Worm (Caenorhabditis elegans) whole organism, early embryonic: ENCODE data around the gene lin-22.

Source experiments
- B0310.2 ChIP-seq: sonication (generic microtip); optimal IDR thresholded peaks from 2 replicates; lab custom pipeline; 2016; ENCODE audit warnings: mild to moderate bottlenecking, missing genetic modification characterization, missing compliant biosample characterization
- F13C5.2 ChIP-seq: sonication (generic microtip); optimal IDR thresholded peaks from 2 replicates; lab custom pipeline; 2017; ENCODE audit warnings: mild to moderate bottlenecking, missing genetic modification characterization, inconsistent platforms, missing compliant biosample characterization
- aly-1 ChIP-seq: sonication (generic microtip); optimal IDR thresholded peaks from 2 replicates; lab custom pipeline; 2016; ENCODE audit warnings: missing genetic modification characterization, missing compliant biosample characterization
- ama-1 ChIP-seq: fragments of 150-350 bp; optimal IDR thresholded peaks from 2 replicates; lab custom pipeline; 2014
- ceh-13 ChIP-seq: fragments of 200-800 bp; sonication (Bioruptor generic); optimal IDR thresholded peaks from 2 replicates; lab custom pipeline; 2018; ENCODE audit warnings: mild to moderate bottlenecking, missing genetic modification characterization, missing compliant biosample characterization
- ceh-36 ChIP-seq: sonication (generic microtip); optimal IDR thresholded peaks from 2 replicates; lab custom pipeline; 2016; ENCODE audit warnings: missing genetic modification characterization, inconsistent platforms, missing compliant biosample characterization
- ets-7 ChIP-seq: sonication (generic microtip); optimal IDR thresholded peaks from 2 replicates; lab custom pipeline; 2016; ENCODE audit warnings: missing genotype, missing genetic modification characterization, missing compliant biosample characterization
- flt-1 ChIP-seq: fragments of 200-800 bp; sonication (Bioruptor generic); IDR thresholded peaks from 2 replicates; pipeline ENCODE4 v1.3.6; 2022; ENCODE audit warnings: missing genetic modification characterization, missing compliant biosample characterization
- hmbx-1 ChIP-seq: sonication (generic microtip); optimal IDR thresholded peaks from 2 replicates; lab custom pipeline; 2016; ENCODE audit warnings: mild to moderate bottlenecking, missing genetic modification characterization, missing compliant biosample characterization
- hmg-4 ChIP-seq: fragments of 200-800 bp; sonication (Bioruptor generic); optimal IDR thresholded peaks from 2 replicates; lab custom pipeline; 2018; ENCODE audit warnings: mild to moderate bottlenecking, missing genetic modification characterization, missing compliant biosample characterization
- hnd-1 ChIP-seq: sonication (generic microtip); optimal IDR thresholded peaks from 2 replicates; lab custom pipeline; 2016; ENCODE audit warnings: missing genetic modification characterization, missing compliant biosample characterization
- pes-1 ChIP-seq: fragments of 200-800 bp; sonication (Bioruptor generic); IDR thresholded peaks from 2 replicates; pipeline ENCODE4 v1.3.6; 2022; ENCODE audit warnings: missing genetic modification reagents, missing genetic modification characterization, missing compliant biosample characterization
- scrt-1 ChIP-seq: fragments of 200-800 bp; sonication (Bioruptor generic); IDR thresholded peaks from 2 replicates; pipeline ENCODE4 v1.3.6; 2022; ENCODE audit warnings: missing genetic modification characterization, missing compliant biosample characterization
- sea-1 ChIP-seq: fragments of 200-800 bp; sonication (Bioruptor generic); conservative IDR thresholded peaks from 2 replicates; pipeline ENCODE4 v1.3.6; 2022; ENCODE audit warnings: missing genetic modification characterization, missing compliant biosample characterization
- tbx-11 ChIP-seq: fragments of 200-800 bp; sonication (Bioruptor generic); IDR thresholded peaks from 2 replicates; pipeline ENCODE4 v1.3.6; 2022; ENCODE audit warnings: missing genetic modification characterization, missing compliant biosample characterization
- tbx-37 ChIP-seq: fragments of 200-800 bp; sonication (Bioruptor generic); conservative IDR thresholded peaks from 2 replicates; pipeline ENCODE4 v1.3.6; 2022; ENCODE audit warnings: missing genetic modification reagents, missing genetic modification characterization, missing compliant biosample characterization
- tra-4 ChIP-seq: sonication (generic microtip); optimal IDR thresholded peaks from 2 replicates; lab custom pipeline; 2017; ENCODE audit warnings: missing genetic modification characterization, missing compliant biosample characterization

Gene lin-22

ce11 chrIV:2997302-2997701 lies 22.2 kb upstream of the lin-22 start:
- TF ChIP-seq ets-7 (tag; lab: Kevin White, UChicago) (no peak), F13C5.2 (tag; lab: Kevin White, UChicago) (no peak), hmg-4 (peak; percentile 18)

ce11 chrIV:2998597-2999161 lies 20.9 kb upstream of the lin-22 start:
- no peak for TF ChIP-seq ceh-36 (tag; lab: Kevin White, UChicago)
- TF ChIP-seq B0310.2 = no peak
- no peak for TF ChIP-seq ceh-13 (GFP tag; lab: Kevin White, UChicago)
- no peak for TF ChIP-seq pes-1
- peak; percentile 67 for TF ChIP-seq aly-1
- TF ChIP-seq ama-1 (lab: Kevin White, UChicago) = no peak
- no peak for TF ChIP-seq scrt-1 (GFP tag; lab: Robert Waterston, UW)
- no peak for TF ChIP-seq tra-4 (tag; lab: Kevin White, UChicago)
- no peak for TF ChIP-seq tbx-37 (GFP tag; lab: Robert Waterston, UW)
- TF ChIP-seq hmbx-1 (tag; lab: Kevin White, UChicago) = no peak
- no peak for TF ChIP-seq sea-1 (GFP tag; lab: Robert Waterston, UW)
- TF ChIP-seq hnd-1 (tag; lab: Kevin White, UChicago) = no peak
- no peak for TF ChIP-seq tbx-11 (GFP tag; lab: Robert Waterston, UW)
- TF ChIP-seq F13C5.2 (tag; lab: Kevin White, UChicago) = peak; percentile 16
- peak; percentile 39 for TF ChIP-seq hmg-4
- no peak for TF ChIP-seq ets-7 (tag; lab: Kevin White, UChicago)

- TF ChIP-seq hnd-1 (tag; lab: Kevin White, UChicago) = no peak
- no peak for TF ChIP-seq ama-1 (lab: Kevin White, UChicago)
- no peak for TF ChIP-seq aly-1
- no peak for TF ChIP-seq B0310.2
- no peak for TF ChIP-seq hmg-4
- TF ChIP-seq ets-7 (tag; lab: Kevin White, UChicago) = no peak
- TF ChIP-seq tra-4 (tag; lab: Kevin White, UChicago) = no peak
- no peak for TF ChIP-seq ceh-36 (tag; lab: Kevin White, UChicago)
- no peak for TF ChIP-seq sea-1 (GFP tag; lab: Robert Waterston, UW)
- no peak for TF ChIP-seq tbx-11 (GFP tag; lab: Robert Waterston, UW)
- no peak for TF ChIP-seq pes-1
- no peak for TF ChIP-seq F13C5.2 (tag; lab: Kevin White, UChicago)
- no peak for TF ChIP-seq ceh-13 (GFP tag; lab: Kevin White, UChicago)
- no peak for TF ChIP-seq hmbx-1 (tag; lab: Kevin White, UChicago)
- no peak for TF ChIP-seq flt-1 (GFP tag; lab: Robert Waterston, UW)
- TF ChIP-seq tbx-37 (GFP tag; lab: Robert Waterston, UW) = no peak
- TF ChIP-seq scrt-1 (GFP tag; lab: Robert Waterston, UW) = no peak
Observed at ce11 chrIV:3001500-3001899, 18.0 kb upstream of the lin-22 start.

- no peak for TF ChIP-seq hmbx-1 (tag; lab: Kevin White, UChicago)
- TF ChIP-seq flt-1 (GFP tag; lab: Robert Waterston, UW) = no peak
- no peak for TF ChIP-seq pes-1
- TF ChIP-seq sea-1 (GFP tag; lab: Robert Waterston, UW) = no peak
- no peak for TF ChIP-seq ceh-36 (tag; lab: Kevin White, UChicago)
- no peak for TF ChIP-seq ets-7 (tag; lab: Kevin White, UChicago)
- TF ChIP-seq tbx-37 (GFP tag; lab: Robert Waterston, UW) = no peak
- TF ChIP-seq ceh-13 (GFP tag; lab: Kevin White, UChicago) = no peak
- no peak for TF ChIP-seq F13C5.2 (tag; lab: Kevin White, UChicago)
- TF ChIP-seq aly-1 = no peak
- TF ChIP-seq hmg-4 = no peak
- TF ChIP-seq ama-1 (lab: Kevin White, UChicago) = no peak
- no peak for TF ChIP-seq hnd-1 (tag; lab: Kevin White, UChicago)
- no peak for TF ChIP-seq B0310.2
- TF ChIP-seq tbx-11 (GFP tag; lab: Robert Waterston, UW) = no peak
- no peak for TF ChIP-seq tra-4 (tag; lab: Kevin White, UChicago)
- no peak for TF ChIP-seq scrt-1 (GFP tag; lab: Robert Waterston, UW)
Observed at ce11 chrIV:3002807-3003206, 16.7 kb upstream of the lin-22 start.

DNA sequence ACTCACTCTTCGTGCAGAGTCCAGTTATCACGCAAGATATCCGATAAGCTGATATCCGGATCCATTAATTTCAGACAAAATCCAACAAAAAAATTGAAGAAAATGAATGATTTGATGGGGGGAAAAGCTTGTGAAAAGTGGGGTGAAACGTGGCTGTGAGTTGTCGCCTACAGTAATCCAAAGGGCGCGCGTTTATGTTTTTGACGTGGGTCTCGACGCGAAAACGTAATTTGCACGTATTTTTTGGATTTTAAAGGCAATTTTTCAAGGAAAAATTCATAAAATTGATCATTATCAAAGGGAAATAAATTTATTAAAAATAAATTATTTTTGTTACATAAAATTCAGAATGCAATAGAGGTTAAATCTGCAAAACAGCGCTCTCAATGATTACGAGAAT lies 10.7 kb upstream of the lin-22 start, which contains the start of gene Y54G2A.73:
Gene Y54G2A.73, minus strand, starts transcription at position 65 of the 400 bp plus-strand sequence.
- TF ChIP-seq hnd-1 (tag; lab: Kevin White, UChicago) = no peak
- no peak for TF ChIP-seq ceh-36 (tag; lab: Kevin White, UChicago)
- no peak for TF ChIP-seq sea-1 (GFP tag; lab: Robert Waterston, UW)
- TF ChIP-seq ama-1 (lab: Kevin White, UChicago) = no peak
- no peak for TF ChIP-seq scrt-1 (GFP tag; lab: Robert Waterston, UW)
- no peak for TF ChIP-seq hmg-4
- no peak for TF ChIP-seq ets-7 (tag; lab: Kevin White, UChicago)
- no peak for TF ChIP-seq aly-1
- TF ChIP-seq B0310.2 = no peak
- no peak for TF ChIP-seq ceh-13 (GFP tag; lab: Kevin White, UChicago)
- no peak for TF ChIP-seq tbx-37 (GFP tag; lab: Robert Waterston, UW)
- TF ChIP-seq flt-1 (GFP tag; lab: Robert Waterston, UW) = no peak
- no peak for TF ChIP-seq tra-4 (tag; lab: Kevin White, UChicago)
- no peak for TF ChIP-seq pes-1
- no peak for TF ChIP-seq F13C5.2 (tag; lab: Kevin White, UChicago)
- no peak for TF ChIP-seq hmbx-1 (tag; lab: Kevin White, UChicago)
- TF ChIP-seq tbx-11 (GFP tag; lab: Robert Waterston, UW) = no peak

- TF ChIP-seq aly-1 (no peak), tra-4 (tag; lab: Kevin White, UChicago) (no peak), sea-1 (GFP tag; lab: Robert Waterston, UW) (no peak), ama-1 (lab: Kevin White, UChicago) (no peak), pes-1 (no peak), tbx-11 (GFP tag; lab: Robert Waterston, UW) (no peak), ceh-36 (tag; lab: Kevin White, UChicago) (no peak), scrt-1 (GFP tag; lab: Robert Waterston, UW) (no peak), hnd-1 (tag; lab: Kevin White, UChicago) (no peak), F13C5.2 (tag; lab: Kevin White, UChicago) (no peak), flt-1 (GFP tag; lab: Robert Waterston, UW) (no peak), ceh-13 (GFP tag; lab: Kevin White, UChicago) (no peak), hmg-4 (no peak), hmbx-1 (tag; lab: Kevin White, UChicago) (no peak), tbx-37 (GFP tag; lab: Robert Waterston, UW) (no peak), B0310.2 (no peak)
Observed at ce11 chrIV:3011647-3012046, 7.9 kb upstream of the lin-22 start.
